Fruit fly (Drosophila melanogaster) whole organism, embryonic: ENCODE results near the gene Lamtor5.

Experiments
- Aef1 ChIP-seq: fragments of 200-800 bp; sonication (Bioruptor generic); IDR thresholded peaks from 3 replicates; pipeline ENCODE4 v1.3.6; 2022; ENCODE audit warnings: missing biosample characterization, missing genetic modification characterization
- Awh ChIP-seq: fragments of 200-800 bp; sonication (Bioruptor generic); IDR thresholded peaks from 2 replicates; pipeline ENCODE4, ENCODE4 v1.3.6; 2022; ENCODE audit warnings: missing biosample characterization, missing genetic modification characterization
- BEAF-32 ChIP-seq: fragments of 200-800 bp; sonication (Bioruptor generic); optimal IDR thresholded peaks from 3 replicates; lab custom pipeline; 2017; ENCODE audit warnings: missing biosample characterization, missing genetic modification characterization, mild to moderate bottlenecking, moderate library complexity, missing genetic modification reagents
- CG12659 ChIP-seq: fragments of 200-800 bp; sonication (Bioruptor generic); optimal IDR thresholded peaks from 3 replicates; lab custom pipeline; 2017; ENCODE audit warnings: mild to moderate bottlenecking, missing biosample characterization, missing genetic modification reagents, missing genetic modification characterization
- CG12744 ChIP-seq: fragments of 200-800 bp; sonication (Bioruptor generic); optimal IDR thresholded peaks from 2 replicates; lab custom pipeline; 2016; ENCODE audit warnings: missing biosample characterization, missing genetic modification characterization
- CG13775 ChIP-seq: fragments of 200-800 bp; sonication (Bioruptor generic); optimal IDR thresholded peaks from 3 replicates; lab custom pipeline; 2017; ENCODE audit warnings: missing biosample characterization, mild to moderate bottlenecking, missing genetic modification characterization
- CG15011 ChIP-seq: fragments of 200-800 bp; sonication (Bioruptor generic); optimal IDR thresholded peaks from 3 replicates; lab custom pipeline; 2018; ENCODE audit warnings: missing biosample characterization, mild to moderate bottlenecking, missing genetic modification characterization
- CG15073 ChIP-seq: fragments of 200-800 bp; sonication (Bioruptor generic); optimal IDR thresholded peaks from 2 replicates; lab custom pipeline; 2016; ENCODE audit warnings: missing biosample characterization, missing genetic modification characterization
- CG1529 ChIP-seq: fragments of 200-800 bp; sonication (Bioruptor generic); optimal IDR thresholded peaks from 3 replicates; lab custom pipeline; 2018; ENCODE audit warnings: missing biosample characterization, missing genetic modification characterization
- CG15479 ChIP-seq: fragments of 200-800 bp; sonication (Bioruptor generic); optimal IDR thresholded peaks from 3 replicates; lab custom pipeline; 2019; ENCODE audit warnings: missing biosample characterization, mild to moderate bottlenecking, missing genetic modification characterization, moderate library complexity
- CG17186 ChIP-seq: fragments of 200-800 bp; sonication (Bioruptor generic); optimal IDR thresholded peaks from 3 replicates; lab custom pipeline; 2017; ENCODE audit warnings: missing biosample characterization, missing genetic modification reagents, missing genetic modification characterization
- CG2120 ChIP-seq: fragments of 200-800 bp; sonication (Bioruptor generic); optimal IDR thresholded peaks from 3 replicates; lab custom pipeline; 2016; ENCODE audit warnings: missing biosample characterization, missing genetic modification characterization
- CG2199 ChIP-seq: fragments of 200-800 bp; sonication (Bioruptor generic); IDR thresholded peaks from 3 replicates; pipeline ENCODE4 v1.3.6; 2022; ENCODE audit warnings: missing biosample characterization, missing genetic modification characterization
- CG30431 ChIP-seq: fragments of 200-800 bp; sonication (Bioruptor generic); optimal IDR thresholded peaks from 2 replicates; lab custom pipeline; 2017; ENCODE audit warnings: missing biosample characterization, missing genetic modification characterization
- CG3163 ChIP-seq: fragments of 200-800 bp; sonication (Bioruptor generic); optimal IDR thresholded peaks from 3 replicates; lab custom pipeline; 2016; ENCODE audit warnings: missing biosample characterization, missing genetic modification characterization
- CG34376 ChIP-seq: fragments of 200-800 bp; sonication (Bioruptor generic); optimal IDR thresholded peaks from 2 replicates; lab custom pipeline; 2018; ENCODE audit warnings: missing biosample characterization, mild to moderate bottlenecking, missing genetic modification characterization
- CG3838 ChIP-seq: fragments of 200-800 bp; sonication (Bioruptor generic); optimal IDR thresholded peaks from 3 replicates; lab custom pipeline; 2016; ENCODE audit warnings: missing biosample characterization, missing genetic modification characterization
- CG4282 ChIP-seq: fragments of 200-800 bp; sonication (Bioruptor generic); optimal IDR thresholded peaks from 2 replicates; lab custom pipeline; 2016; ENCODE audit warnings: missing biosample characterization, missing genetic modification characterization
- CG4328 ChIP-seq: fragments of 200-800 bp; sonication (Bioruptor generic); optimal IDR thresholded peaks from 3 replicates; lab custom pipeline; 2017; ENCODE audit warnings: missing biosample characterization, missing genetic modification reagents, missing genetic modification characterization
- CG6765 ChIP-seq: fragments of 200-800 bp; sonication (Bioruptor generic); optimal IDR thresholded peaks from 3 replicates; lab custom pipeline; 2017; ENCODE audit warnings: missing biosample characterization, mild to moderate bottlenecking, missing genetic modification characterization
- CG8388 ChIP-seq: fragments of 200-800 bp; sonication (Bioruptor generic); optimal IDR thresholded peaks from 2 replicates; lab custom pipeline; 2019; ENCODE audit warnings: missing biosample characterization, mild to moderate bottlenecking, missing genetic modification characterization, moderate library complexity
- CG9215 ChIP-seq: fragments of 200-800 bp; sonication (Bioruptor generic); IDR thresholded peaks from 2 replicates; pipeline ENCODE4 v1.3.6; 2022; ENCODE audit warnings: missing biosample characterization, missing genetic modification characterization
- Dad ChIP-seq: fragments of 200-800 bp; sonication (Bioruptor generic); optimal IDR thresholded peaks from 3 replicates; lab custom pipeline; 2016; ENCODE audit warnings: missing biosample characterization, missing genetic modification characterization
- Eip74EF ChIP-seq, 2 experiments: fragments of 200-800 bp in 1 of 2; fragments of >200 bp in 1 of 2; sonication (Bioruptor generic) in 1 of 2; optimal IDR thresholded peaks; 2 replicates each; lab custom pipeline; 2017 to 2019; ENCODE audit warnings: missing biosample characterization in 2 of 2, missing genetic modification characterization in 2 of 2, mild to moderate bottlenecking in 1 of 2, moderate library complexity in 1 of 2
- Ets65A ChIP-seq: fragments of 200-800 bp; sonication (Bioruptor generic); peaks from one replicate; lab custom pipeline; 2016; ENCODE audit warnings: missing biosample characterization, missing genetic modification characterization
- Fer2 ChIP-seq: fragments of 200-800 bp; sonication (Bioruptor generic); optimal IDR thresholded peaks from 2 replicates; lab custom pipeline; 2018; ENCODE audit warnings: missing biosample characterization, mild to moderate bottlenecking, missing genetic modification characterization, moderate library complexity
- Hr78 ChIP-seq, 2 experiments: fragments of 200-800 bp in 1 of 2; fragments of >200 bp in 1 of 2; sonication (Bioruptor generic) in 1 of 2; optimal IDR thresholded peaks; 2 replicates each; lab custom pipeline; 2017 to 2019; ENCODE audit warnings: missing biosample characterization in 2 of 2, missing genetic modification characterization in 2 of 2, mild to moderate bottlenecking in 1 of 2, moderate library complexity in 1 of 2
- Mrtf ChIP-seq: fragments of 200-800 bp; sonication (Bioruptor generic); IDR thresholded peaks from 3 replicates; pipeline ENCODE4 v1.3.6; 2022; ENCODE audit warnings: missing biosample characterization, missing genetic modification characterization
- NC2α ChIP-seq: fragments of 200-800 bp; sonication (Bioruptor generic); optimal IDR thresholded peaks from 2 replicates; lab custom pipeline; 2016; ENCODE audit warnings: missing biosample characterization, missing genetic modification characterization
- Pdp1 ChIP-seq, 2 experiments: fragments of 200-800 bp; sonication (Bioruptor generic); optimal IDR thresholded peaks; 3 replicates each; lab custom pipeline; 2016; ENCODE audit warnings: missing biosample characterization in 2 of 2, missing genetic modification characterization in 2 of 2, mild to moderate bottlenecking in 1 of 2, moderate library complexity in 1 of 2
- Xrp1 ChIP-seq: fragments of 200-800 bp; sonication (Bioruptor generic); IDR thresholded peaks from 2 replicates; pipeline ENCODE4 v1.3.6; 2022; ENCODE audit warnings: missing biosample characterization, missing genetic modification characterization
- ap ChIP-seq: fragments of 200-800 bp; sonication (Bioruptor generic); IDR thresholded peaks from 2 replicates; pipeline ENCODE4 v1.3.6; 2022; ENCODE audit warnings: missing biosample characterization, missing genetic modification characterization
- cad ChIP-seq: fragments of >200 bp; optimal IDR thresholded peaks from 2 replicates; lab custom pipeline; 2017; ENCODE audit warnings: missing biosample characterization, missing genetic modification characterization
- cg ChIP-seq: fragments of 200-800 bp; sonication (Bioruptor generic); optimal IDR thresholded peaks from 3 replicates; lab custom pipeline; 2019; ENCODE audit warnings: missing biosample characterization, mild to moderate bottlenecking, missing genetic modification characterization, moderate library complexity
- chn ChIP-seq: fragments of 200-800 bp; sonication (Bioruptor generic); optimal IDR thresholded peaks from 2 replicates; lab custom pipeline; 2016; ENCODE audit warnings: missing biosample characterization, missing genetic modification characterization
- cwo ChIP-seq: fragments of 200-800 bp; sonication (Bioruptor generic); optimal IDR thresholded peaks from 3 replicates; lab custom pipeline; 2017; ENCODE audit warnings: missing biosample characterization, missing genetic modification characterization, mild to moderate bottlenecking, moderate library complexity, missing genetic modification reagents
- dimm ChIP-seq: fragments of 200-800 bp; sonication (Bioruptor generic); IDR thresholded peaks from 2 replicates; pipeline ENCODE4 v1.3.6; 2022; ENCODE audit warnings: missing biosample characterization, missing genetic modification characterization
- fd64A ChIP-seq: fragments of 200-800 bp; sonication (Bioruptor generic); optimal IDR thresholded peaks from 3 replicates; lab custom pipeline; 2018; ENCODE audit warnings: missing biosample characterization, mild to moderate bottlenecking, missing genetic modification characterization
- fd96Cb ChIP-seq: fragments of 200-800 bp; sonication (Bioruptor generic); optimal IDR thresholded peaks from 2 replicates; lab custom pipeline; 2018; ENCODE audit warnings: missing biosample characterization, mild to moderate bottlenecking, missing genetic modification characterization, moderate library complexity
- h ChIP-seq: fragments of >200 bp; optimal IDR thresholded peaks from 2 replicates; lab custom pipeline; 2017
- lilli ChIP-seq: fragments of 200-800 bp; sonication (Bioruptor generic); optimal IDR thresholded peaks from 3 replicates; lab custom pipeline; 2016; ENCODE audit warnings: missing biosample characterization, missing genetic modification characterization
- lola ChIP-seq, 3 experiments: fragments of >200 bp in 2 of 3; fragments of 200-800 bp in 1 of 3; sonication (Bioruptor generic) in 1 of 3; optimal IDR thresholded peaks; 2 replicates each; lab custom pipeline; 2017 to 2019; ENCODE audit warnings: missing biosample characterization in 3 of 3, missing genetic modification characterization in 3 of 3, mild to moderate bottlenecking in 1 of 3, moderate library complexity in 1 of 3
- mam ChIP-seq: fragments of 200-800 bp; sonication (Bioruptor generic); optimal IDR thresholded peaks from 3 replicates; lab custom pipeline; 2016; ENCODE audit warnings: missing biosample characterization, missing genetic modification characterization
- mirr ChIP-seq: fragments of 200-800 bp; sonication (Bioruptor generic); optimal IDR thresholded peaks from 3 replicates; lab custom pipeline; 2018; ENCODE audit warnings: missing biosample characterization, mild to moderate bottlenecking, missing genetic modification characterization
- ranshi ChIP-seq: fragments of 200-800 bp; sonication (Bioruptor generic); IDR thresholded peaks from 2 replicates; pipeline ENCODE4 v1.3.6; 2022; ENCODE audit warnings: missing biosample characterization, missing genetic modification characterization
- row ChIP-seq: fragments of 200-800 bp; sonication (Bioruptor generic); IDR thresholded peaks from 3 replicates; pipeline ENCODE4 v1.3.6; 2022; ENCODE audit warnings: missing biosample characterization, missing genetic modification characterization
- sim ChIP-seq: fragments of 200-800 bp; sonication (Bioruptor generic); IDR thresholded peaks from 2 replicates; pipeline ENCODE4 v1.3.6; 2022; ENCODE audit warnings: missing biosample characterization, missing genetic modification characterization
- wdn ChIP-seq: fragments of 200-800 bp; sonication (Bioruptor generic); IDR thresholded peaks from 2 replicates; pipeline ENCODE4 v1.3.6; 2022; ENCODE audit warnings: missing biosample characterization, missing genetic modification characterization
- wor ChIP-seq: fragments of 200-800 bp; sonication (Bioruptor generic); IDR thresholded peaks from 2 replicates; pipeline ENCODE4 v1.3.6; 2022; ENCODE audit warnings: missing biosample characterization, missing genetic modification characterization

Gene Lamtor5

DNA sequence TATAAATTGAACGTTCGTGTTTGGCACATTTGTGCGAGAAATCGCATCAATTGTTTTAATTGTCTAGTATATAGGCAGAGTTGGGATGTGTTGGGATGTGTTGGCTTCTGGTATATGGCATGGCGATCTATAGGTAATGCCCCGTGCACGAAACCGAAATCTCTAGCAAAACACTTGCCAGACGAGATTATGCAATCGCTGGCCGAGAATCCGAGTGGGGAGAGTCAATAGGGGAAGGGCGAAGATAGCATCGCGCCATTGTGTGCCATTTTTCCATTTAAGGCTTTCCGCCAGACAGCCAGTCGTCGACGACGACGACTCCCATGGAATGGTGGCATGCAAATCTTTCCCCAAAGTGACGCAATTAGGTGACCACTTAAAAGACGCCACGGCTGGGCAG lies 3.9 kb downstream of the Lamtor5 start:
- no peak for TF ChIP-seq fd64A (GFP tag; lab: Kevin White, UChicago)
- TF ChIP-seq Ets65A (GFP tag; lab: Kevin White, UChicago) = peak; percentile 62
- TF ChIP-seq Pdp1 (GFP tag; optimal IDR thresholded peaks at IDR 0.05; lab: Kevin White, UChicago) = peak in 1 of 2 experiments; percentile 65
- no peak for TF ChIP-seq ap (GFP tag; lab: Robert Waterston, UW)

- TF ChIP-seq CG15011 (peak; percentile 67), Aef1 (GFP tag; lab: Robert Waterston, UW) (no peak), fd96Cb (tag; lab: Kevin White, UChicago) (no peak), CG4328 (GFP tag; lab: Kevin White, UChicago) (peak; percentile 64), CG2199 (GFP tag; lab: Robert Waterston, UW) (no peak), Fer2 (tag; lab: Kevin White, UChicago) (peak; percentile 51), NC2α (GFP tag; lab: Kevin White, UChicago) (peak; percentile 34), ranshi (GFP tag; lab: Robert Waterston, UW) (peak; percentile 72), Dad (GFP tag; lab: Kevin White, UChicago) (peak; percentile 15), CG3163 (GFP tag; lab: Kevin White, UChicago) (peak; percentile 46), CG15073 (GFP tag; lab: Kevin White, UChicago) (no peak), CG2120 (GFP tag; lab: Kevin White, UChicago) (peak; percentile 81), CG12659 (GFP tag; lab: Kevin White, UChicago) (peak; percentile 77), cad (GFP tag; lab: Kevin White, UChicago) (no peak), dimm (GFP tag; lab: Robert Waterston, UW) (peak; percentile 43; the same call in 1 of the 2 replicates), mirr (peak; percentile 86), CG4282 (GFP tag; lab: Kevin White, UChicago) (peak; percentile 24), CG12744 (GFP tag; lab: Kevin White, UChicago) (peak; percentile 49), CG1529 (GFP tag; lab: Kevin White, UChicago) (no peak), cg (no peak), CG17186 (GFP tag; lab: Kevin White, UChicago) (no peak), CG3838 (GFP tag; lab: Kevin White, UChicago) (peak; percentile 42), chn (GFP tag; lab: Kevin White, UChicago) (no peak), CG30431 (no peak), wor (no peak), sim (GFP tag; lab: Robert Waterston, UW) (no peak), BEAF-32 (GFP tag; lab: Kevin White, UChicago) (no peak), h (lab: Kevin White, UChicago) (no peak), lilli (GFP tag; lab: Kevin White, UChicago) (peak; percentile 43), Awh (GFP tag; lab: Robert Waterston, UW) (peak; percentile 79), lola (GFP tag; optimal IDR thresholded peaks at IDR 0.05; lab: Kevin White, UChicago) (no peak), CG13775 (GFP tag; lab: Kevin White, UChicago) (peak; percentile 5), CG9215 (GFP tag; lab: Robert Waterston, UW) (no peak), mam (peak; percentile 56), CG6765 (GFP tag; lab: Kevin White, UChicago) (peak; percentile 93), Mrtf (no peak), Xrp1 (no peak), wdn (GFP tag; lab: Robert Waterston, UW) (peak; percentile 60; the same call in 1 of the 2 replicates), CG15479 (no peak), cwo (peak; percentile 80), row (GFP tag; lab: Robert Waterston, UW) (0 out of 3 replicates have a peak, but pooled peaks have one; percentile 7), CG34376 (GFP tag; lab: Kevin White, UChicago) (peak; percentile 92), Eip74EF (GFP tag; optimal IDR thresholded peaks at IDR 0.05; lab: Kevin White, UChicago) (peak in 1 of 2 experiments; percentile 59), Hr78 (GFP tag; optimal IDR thresholded peaks at IDR 0.05; lab: Kevin White, UChicago) (no peak), CG8388 (no peak)
These were observed 4.7 kb downstream of the Lamtor5 start for dm6 chrX:1854070-1854469.
